Worm (Caenorhabditis elegans): ENCODE data around the gene pat-9.

- TF ChIP-seq ama-1 (optimal IDR thresholded peaks at IDR 0.05) (no peak), K09A11.1 (tag; optimal IDR thresholded peaks at IDR 0.05; ENCODE audit: insufficient read depth) (no peak), lim-6 (tag; optimal IDR thresholded peaks at IDR 0.05) (no peak), hlh-13 (GFP tag; optimal IDR thresholded peaks at IDR 0.05) (no peak)
Observed at ce11 chrX:16527815-16528214, 8.9 kb upstream of the pat-9 start.

Data from whole organism, late embryonic.